Worm (Caenorhabditis elegans): ENCODE data around the gene F11A10.6.

- TF ChIP-seq unc-62 (GFP tag; optimal IDR thresholded peaks at IDR 0.05) (no peak), jun-1 (tag; optimal IDR thresholded peaks at IDR 0.05) (no peak), ceh-82 (tag; optimal IDR thresholded peaks at IDR 0.05) (no peak), ztf-11 (tag; optimal IDR thresholded peaks at IDR 0.05) (no peak), snpc-4 (tag; optimal IDR thresholded peaks at IDR 0.05) (no peak), ama-1 (optimal IDR thresholded peaks at IDR 0.05) (no peak), pha-4 (tag; optimal IDR thresholded peaks at IDR 0.05) (no peak)
Observed at ce11 chrIV:12040431-12040830, 49.0 kb downstream of the F11A10.6 start.

Measured in whole organism, L3 larva.